Worm (Caenorhabditis elegans): ENCODE measurements around the gene alh-10.

DNA sequence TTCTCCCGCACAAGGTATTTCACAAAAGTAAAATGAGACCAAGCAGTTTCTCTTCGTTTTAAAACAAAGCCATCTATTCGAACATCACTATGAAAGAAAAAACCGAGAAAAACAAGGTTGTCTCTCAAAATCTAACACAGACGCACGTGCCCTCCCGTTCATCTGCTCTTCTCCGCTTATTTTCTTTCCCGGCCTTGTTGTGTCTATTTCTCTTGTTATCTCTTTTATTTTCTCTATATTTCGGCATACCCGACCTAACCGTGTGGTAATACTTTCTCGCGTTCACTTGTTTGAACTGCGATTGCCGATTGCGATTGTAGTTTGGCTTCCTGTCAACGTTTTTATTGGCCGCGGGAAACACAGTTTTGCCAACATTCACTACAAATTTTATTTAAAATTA is 14.0 kb downstream of the alh-10 start:
- TF ChIP-seq hlh-13 (GFP tag; optimal IDR thresholded peaks at IDR 0.05) (no peak), unc-86 (tag; optimal IDR thresholded peaks at IDR 0.05) (no peak), ama-1 (optimal IDR thresholded peaks at IDR 0.05) (no peak), ttx-3 (tag; optimal IDR thresholded peaks at IDR 0.05) (no peak), rnt-1 (tag; optimal IDR thresholded peaks at IDR 0.05) (no peak), hlh-30 (tag; optimal IDR thresholded peaks at IDR 0.05; ENCODE audit: insufficient read depth) (no peak), hlh-6 (tag; optimal IDR thresholded peaks at IDR 0.05) (no peak), sox-4 (tag; optimal IDR thresholded peaks at IDR 0.05) (no peak), tbx-2 (tag; optimal IDR thresholded peaks at IDR 0.05) (no peak), pha-4 (tag; optimal IDR thresholded peaks at IDR 0.05) (no peak), ceh-48 (tag; optimal IDR thresholded peaks at IDR 0.05) (no peak), Y22D7AL.16 (tag; optimal IDR thresholded peaks at IDR 0.05) (no peak), elt-2 (tag; optimal IDR thresholded peaks at IDR 0.05) (no peak), lim-6 (tag; optimal IDR thresholded peaks at IDR 0.05) (no peak)

All from whole organism, late embryonic.